Worm (Caenorhabditis elegans) whole organism, midembryonic: ENCODE measurements around the gene F14H3.3.

Source experiments
- T22C8.4 ChIP-seq: fragments of 200-800 bp; sonication (Bioruptor generic); IDR thresholded peaks from 2 replicates; pipeline ENCODE4 v1.3.6; 2022; ENCODE audit warnings: missing genetic modification characterization, missing compliant biosample characterization
- flt-1 ChIP-seq: fragments of 200-800 bp; sonication (Bioruptor generic); IDR thresholded peaks from 2 replicates; pipeline ENCODE4 v1.3.6; 2022; ENCODE audit warnings: missing genetic modification characterization, missing compliant biosample characterization
- ztf-29 ChIP-seq: fragments of 200-800 bp; sonication (Bioruptor generic); IDR thresholded peaks from 2 replicates; pipeline ENCODE4 v1.3.6; 2022; ENCODE audit warnings: missing genetic modification reagents, missing genetic modification characterization, missing compliant biosample characterization

DNA sequence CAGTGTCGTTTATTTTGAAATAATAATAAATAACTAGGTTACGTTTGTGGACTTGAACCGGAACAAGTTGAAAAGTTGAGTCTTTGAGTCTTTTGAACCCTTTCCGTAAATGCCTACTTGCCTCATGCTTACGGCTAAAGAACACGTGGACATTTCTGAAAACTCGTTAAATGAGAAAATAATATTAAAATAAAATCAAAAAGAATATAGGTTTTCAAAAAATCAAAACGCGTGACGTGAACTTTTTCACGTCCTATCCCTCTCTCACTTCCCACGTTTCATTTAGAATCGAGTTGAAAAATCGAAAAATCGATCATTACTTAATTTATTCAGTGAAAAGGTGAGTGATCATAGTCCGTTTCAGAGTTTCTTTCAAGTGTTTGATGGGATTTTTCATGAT lies 4.1 kb downstream of the F14H3.3 start, which contains the start of gene best-12:
- no peak for TF ChIP-seq ztf-29
- no peak for TF ChIP-seq T22C8.4 (GFP tag; lab: Robert Waterston, UW)
- no peak for TF ChIP-seq flt-1 (GFP tag; lab: Robert Waterston, UW)
